Worm (Caenorhabditis elegans) whole organism, L1 larva: ENCODE measurements around the gene pir-1.

Experiments used
- C34B4.2 ChIP-seq: sonication (generic microtip); optimal IDR thresholded peaks from 2 replicates; lab custom pipeline; 2017; ENCODE audit warnings: mild to moderate bottlenecking, missing genetic modification characterization, missing compliant biosample characterization
- F16B12.6 ChIP-seq: fragments of 150-350 bp; optimal IDR thresholded peaks from 2 replicates; lab custom pipeline; 2014; ENCODE audit warnings: missing biosample characterization, missing genetic modification characterization
- Y116A8C.19 ChIP-seq: sonication (generic microtip); optimal IDR thresholded peaks from 2 replicates; lab custom pipeline; 2016; ENCODE audit warnings: missing compliant biosample characterization, missing genetic modification characterization, borderline replicate concordance
- aha-1 ChIP-seq: fragments of 150-350 bp; optimal IDR thresholded peaks from 2 replicates; lab custom pipeline; 2014; ENCODE audit warnings: missing biosample characterization, missing genetic modification characterization
- ama-1 ChIP-seq: fragments of 150-350 bp; optimal IDR thresholded peaks from 2 replicates; lab custom pipeline; 2014
- blmp-1 ChIP-seq: fragments of 150-350 bp; optimal IDR thresholded peaks from 2 replicates; lab custom pipeline; 2014; ENCODE audit warnings: missing biosample characterization, missing genetic modification characterization
- ceh-63 ChIP-seq: fragments of 200-800 bp; sonication (Bioruptor generic); optimal IDR thresholded peaks from 2 replicates; lab custom pipeline; 2018; ENCODE audit warnings: mild to moderate bottlenecking, missing genetic modification characterization, missing compliant biosample characterization
- ceh-88 ChIP-seq: fragments of 200-800 bp; sonication (Bioruptor generic); IDR thresholded peaks from 2 replicates; pipeline ENCODE4 v1.3.6; 2022; ENCODE audit warnings: missing genetic modification characterization, missing compliant biosample characterization
- ceh-90 ChIP-seq: sonication (generic microtip); optimal IDR thresholded peaks from 2 replicates; lab custom pipeline; 2016; ENCODE audit warnings: missing genetic modification characterization, missing compliant biosample characterization
- dsc-1 ChIP-seq: sonication (generic microtip); optimal IDR thresholded peaks from 2 replicates; lab custom pipeline; 2016; ENCODE audit warnings: mild to moderate bottlenecking, missing genetic modification characterization, missing compliant biosample characterization
- egl-13 ChIP-seq: sonication (generic microtip); optimal IDR thresholded peaks from 2 replicates; lab custom pipeline; 2016; ENCODE audit warnings: missing genotype, missing genetic modification reagents, missing genetic modification characterization, missing compliant biosample characterization
- egl-27 ChIP-seq, 2 experiments: fragments of 150-350 bp in 1 of 2; sonication (generic microtip); optimal IDR thresholded peaks; 3 replicates each; lab custom pipeline; 2017 to 2018; ENCODE audit warnings: missing biosample characterization in 2 of 2, missing genetic modification characterization in 2 of 2, missing genetic modification reagents in 2 of 2
- ets-5 ChIP-seq: fragments of 200-800 bp; sonication (Bioruptor generic); IDR thresholded peaks from 2 replicates; pipeline ENCODE4 v1.3.6; 2022; ENCODE audit warnings: missing genetic modification characterization, missing compliant biosample characterization
- fkh-8 ChIP-seq: sonication (generic microtip); optimal IDR thresholded peaks from 2 replicates; lab custom pipeline; 2016; ENCODE audit warnings: mild to moderate bottlenecking, missing genetic modification characterization, missing compliant biosample characterization
- fos-1 ChIP-seq: fragments of 150-350 bp; optimal IDR thresholded peaks from 2 replicates; lab custom pipeline; 2014; ENCODE audit warnings: missing biosample characterization, missing genetic modification characterization
- grh-1 ChIP-seq: fragments of 200-800 bp; sonication (Bioruptor generic); IDR thresholded peaks from 2 replicates; pipeline ENCODE4 v1.3.6; 2022; ENCODE audit warnings: missing genetic modification reagents, missing genetic modification characterization, missing compliant biosample characterization
- hlh-17 ChIP-seq: fragments of 200-800 bp; sonication (Bioruptor generic); optimal IDR thresholded peaks from 2 replicates; lab custom pipeline; 2018; ENCODE audit warnings: missing genetic modification characterization, mild to moderate bottlenecking, missing compliant biosample characterization, moderate library complexity, borderline replicate concordance
- hlh-4 ChIP-seq: sonication (generic microtip); optimal IDR thresholded peaks from 2 replicates; lab custom pipeline; 2016; ENCODE audit warnings: mild to moderate bottlenecking, missing genetic modification characterization, missing compliant biosample characterization
- lin-13 ChIP-seq: fragments of 150-350 bp; optimal IDR thresholded peaks from 2 replicates; lab custom pipeline; 2014; ENCODE audit warnings: missing biosample characterization, missing genetic modification reagents, missing genetic modification characterization
- lin-14 ChIP-seq: fragments of 200-800 bp; sonication (Bioruptor generic); optimal IDR thresholded peaks from 2 replicates; lab custom pipeline; 2018; ENCODE audit warnings: mild to moderate bottlenecking, missing genetic modification characterization, moderate library complexity, missing compliant biosample characterization
- lin-35 ChIP-seq, 2 experiments: fragments of 150-350 bp; optimal IDR thresholded peaks; 2 replicates each; lab custom pipeline; 2014; ENCODE audit warnings: missing biosample characterization in 2 of 2, missing genetic modification characterization in 2 of 2, missing genetic modification reagents in 2 of 2
- lsy-2 ChIP-seq, 2 experiments: fragments of 150-350 bp; optimal IDR thresholded peaks; 2 replicates each; lab custom pipeline; 2014; ENCODE audit warnings: missing biosample characterization in 2 of 2, missing genetic modification characterization in 2 of 2
- mab-9 ChIP-seq: fragments of 200-800 bp; sonication (Bioruptor generic); IDR thresholded peaks from 2 replicates; pipeline ENCODE4 v1.3.6; 2022; ENCODE audit warnings: missing genetic modification reagents, missing genetic modification characterization, missing compliant biosample characterization
- mdl-1 ChIP-seq, 2 experiments: fragments of 150-350 bp; optimal IDR thresholded peaks; 2 replicates each; lab custom pipeline; 2014 to 2017; ENCODE audit warnings: missing biosample characterization in 2 of 2, missing genetic modification characterization in 2 of 2, inconsistent platforms in 1 of 2
- mef-2 ChIP-seq: fragments of 150-350 bp; optimal IDR thresholded peaks from 2 replicates; lab custom pipeline; 2014; ENCODE audit warnings: missing biosample characterization, missing genetic modification characterization
- mep-1 ChIP-seq: fragments of 150-350 bp; optimal IDR thresholded peaks from 2 replicates; lab custom pipeline; 2014; ENCODE audit warnings: missing biosample characterization, missing genetic modification characterization
- nhr-85 ChIP-seq: sonication (generic microtip); peaks from one replicate; lab custom pipeline; 2016; ENCODE audit warnings: missing genetic modification characterization, inconsistent platforms, missing compliant biosample characterization
- nhr-90 ChIP-seq: sonication (generic microtip); optimal IDR thresholded peaks from 2 replicates; lab custom pipeline; 2016; ENCODE audit warnings: mild to moderate bottlenecking, missing genetic modification characterization, missing compliant biosample characterization; ENCODE audit not compliant: poor library complexity
- pax-3 ChIP-seq: fragments of 200-800 bp; sonication (Bioruptor generic); optimal IDR thresholded peaks from 2 replicates; lab custom pipeline; 2018; ENCODE audit warnings: mild to moderate bottlenecking, missing genetic modification characterization, moderate library complexity, missing compliant biosample characterization
- snu-23 ChIP-seq: sonication (generic microtip); optimal IDR thresholded peaks from 2 replicates; lab custom pipeline; 2016; ENCODE audit warnings: missing genetic modification characterization, missing compliant biosample characterization
- swsn-7 ChIP-seq: sonication (generic microtip); optimal IDR thresholded peaks from 2 replicates; lab custom pipeline; 2016; ENCODE audit warnings: missing genetic modification characterization, missing compliant biosample characterization
- unc-86 ChIP-seq: sonication (generic microtip); optimal IDR thresholded peaks from 2 replicates; lab custom pipeline; 2016; ENCODE audit warnings: missing genetic modification characterization, missing compliant biosample characterization
- zip-4 ChIP-seq: fragments of 200-800 bp; sonication (Bioruptor generic); optimal IDR thresholded peaks from 2 replicates; lab custom pipeline; 2018; ENCODE audit warnings: mild to moderate bottlenecking, missing genetic modification characterization, moderate library complexity, missing compliant biosample characterization

pir-1 gene

DNA sequence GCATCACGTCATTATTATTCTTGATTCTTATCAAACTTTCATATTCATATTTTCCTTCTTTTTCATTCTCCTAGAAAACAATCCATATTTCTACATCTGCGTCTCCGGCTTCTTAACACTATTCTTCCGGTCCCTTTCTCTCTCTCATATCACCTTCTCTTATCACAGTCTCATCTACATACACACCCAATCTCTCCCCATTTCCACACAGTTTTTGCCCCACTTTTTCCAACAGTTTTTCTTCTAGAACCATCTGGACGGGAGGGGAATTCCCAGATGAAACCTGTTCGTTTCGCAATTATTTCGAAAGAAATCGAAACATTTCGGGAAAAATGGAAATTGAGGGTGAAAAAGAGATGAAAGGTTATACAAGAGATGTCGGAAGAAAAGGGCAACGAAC, 49.0 kb upstream of the pir-1 start (continued):
- TF ChIP-seq ets-5 = no peak
- TF ChIP-seq nhr-85 = peak; percentile 75
- peak in 1 of 2 experiments; percentile 2 for TF ChIP-seq mdl-1 (tag; optimal IDR thresholded peaks at IDR 0.05; lab: Kevin White, UChicago)
- no peak for TF ChIP-seq ceh-88
- no peak for TF ChIP-seq ceh-90 (tag; lab: Kevin White, UChicago)
- no peak for TF ChIP-seq mab-9 (GFP tag; lab: Robert Waterston, UW)

DNA sequence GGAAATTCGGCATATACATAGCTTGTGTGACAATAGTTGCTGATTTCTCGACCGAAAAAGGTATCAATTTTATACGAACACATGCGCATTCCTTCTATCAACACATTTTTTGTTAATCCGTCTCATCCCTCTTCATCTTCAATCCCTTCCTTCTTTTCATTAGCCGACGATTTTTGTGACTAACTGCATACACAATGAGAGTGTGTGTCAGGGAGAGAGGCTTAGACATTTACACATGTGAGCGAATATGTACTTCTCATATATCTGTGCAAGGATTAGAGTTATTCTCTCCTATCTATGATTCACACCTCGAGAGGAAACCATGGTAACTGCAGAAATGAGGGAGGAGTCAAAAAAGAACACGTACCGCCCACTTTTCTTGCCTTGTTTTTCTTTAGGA, 46.8 kb upstream of the pir-1 start:
- peak; percentile 37 for TF ChIP-seq blmp-1 (tag; lab: Kevin White, UChicago)
- TF ChIP-seq dsc-1 (tag; lab: Kevin White, UChicago) = peak; percentile 56
- TF ChIP-seq pax-3 = no peak
- peak; percentile 21 for TF ChIP-seq lin-14 (GFP tag; lab: Kevin White, UChicago)
- TF ChIP-seq zip-4 (GFP tag; lab: Kevin White, UChicago) = no peak
- peak; percentile 61 for TF ChIP-seq fkh-8 (tag; lab: Kevin White, UChicago)
- TF ChIP-seq fos-1 (tag; lab: Kevin White, UChicago) = peak; percentile 11

DNA sequence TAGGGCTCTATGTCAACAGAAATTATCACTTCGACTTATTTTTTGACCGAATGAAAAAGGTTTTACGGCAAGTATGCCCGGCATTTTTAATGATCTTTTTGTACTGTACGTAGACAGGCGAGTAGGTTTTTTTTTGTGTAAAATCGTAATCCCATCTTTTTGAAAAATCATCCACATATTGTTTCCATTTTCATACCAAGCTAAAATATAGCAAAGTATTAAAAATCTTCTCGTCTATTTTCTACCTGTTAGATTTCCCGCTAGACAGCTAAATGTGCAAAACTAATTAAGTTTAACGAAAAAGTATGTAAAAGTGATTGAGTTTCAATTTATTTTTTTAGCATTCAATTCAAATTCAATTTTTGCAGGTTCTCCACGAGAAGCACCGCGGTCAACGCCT, 45.7 kb upstream of the pir-1 start, which contains the start of gene C16D2.1:
TSS of gene C16D2.1 (plus strand) at position 301 of the 400 bp plus-strand sequence.
- no peak for TF ChIP-seq ceh-63 (GFP tag; lab: Kevin White, UChicago)

DNA sequence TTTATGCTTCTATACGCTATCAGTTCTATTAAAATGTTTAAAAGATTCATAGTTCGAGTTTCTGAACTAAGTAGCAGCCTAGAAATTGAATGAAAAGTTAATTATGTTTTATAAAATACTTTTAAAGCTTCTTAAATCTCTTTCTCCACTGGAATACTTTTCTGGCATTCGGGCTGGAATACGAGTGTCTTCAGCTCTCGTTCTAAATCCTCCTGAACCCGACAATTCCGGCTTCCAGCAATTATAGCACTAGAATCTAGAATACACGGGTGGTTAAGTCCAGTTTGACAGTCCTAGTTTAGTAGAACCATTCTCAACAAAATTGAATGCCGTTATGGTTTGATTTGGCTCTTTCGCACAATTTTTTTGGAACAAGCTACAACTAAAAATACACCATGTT, 44.8 kb upstream of the pir-1 start:
- TF ChIP-seq lin-14 (GFP tag; lab: Kevin White, UChicago) = no peak
- TF ChIP-seq nhr-90 = no peak
- TF ChIP-seq ceh-63 (GFP tag; lab: Kevin White, UChicago) = no peak
- no peak for TF ChIP-seq Y116A8C.19 (tag; lab: Kevin White, UChicago)
- no peak for TF ChIP-seq unc-86
- no peak for TF ChIP-seq ama-1 (lab: Kevin White, UChicago)
- no peak for TF ChIP-seq mdl-1 (tag; optimal IDR thresholded peaks at IDR 0.05; lab: Kevin White, UChicago)
- no peak for TF ChIP-seq grh-1

DNA sequence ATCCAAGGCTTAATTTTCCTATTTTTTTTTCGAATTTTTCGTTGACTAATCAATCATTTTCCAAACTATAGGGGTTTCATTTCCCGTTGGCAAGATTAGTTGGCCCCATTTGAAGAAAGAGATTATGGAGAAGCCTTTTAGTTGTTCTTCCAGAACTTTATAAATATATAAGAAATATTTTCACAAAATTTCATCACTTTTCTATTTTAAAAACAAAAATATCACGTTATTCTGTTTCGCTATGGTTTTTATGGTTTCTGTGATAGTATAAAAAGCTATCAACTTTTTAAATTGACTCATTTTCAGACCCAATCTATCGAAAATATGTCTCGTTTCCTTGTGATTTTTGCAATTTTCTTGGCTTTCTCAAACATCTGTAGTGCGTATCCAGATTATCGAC, 41.2 kb upstream of the pir-1 start, which contains the start of gene nlp-78:
TSS of gene nlp-78 (plus strand) at position 301 of the 400 bp plus-strand sequence.
- TF ChIP-seq C34B4.2 (no peak), F16B12.6 (tag; lab: Kevin White, UChicago) (no peak), zip-4 (GFP tag; lab: Kevin White, UChicago) (no peak), snu-23 (GFP tag; lab: Kevin White, UChicago) (no peak), egl-13 (no peak), aha-1 (no peak), hlh-4 (tag; lab: Kevin White, UChicago) (no peak), swsn-7 (tag; lab: Kevin White, UChicago) (no peak), lsy-2 (tag; optimal IDR thresholded peaks at IDR 0.05; lab: Kevin White, UChicago) (no peak), lin-13 (no peak), egl-27 (tag; optimal IDR thresholded peaks at IDR 0.05; lab: Kevin White, UChicago) (no peak), mep-1 (tag; lab: Kevin White, UChicago) (no peak), lin-35 (GFP tag; optimal IDR thresholded peaks at IDR 0.05; lab: Kevin White, UChicago) (no peak), hlh-17 (GFP tag; lab: Kevin White, UChicago) (no peak)

DNA sequence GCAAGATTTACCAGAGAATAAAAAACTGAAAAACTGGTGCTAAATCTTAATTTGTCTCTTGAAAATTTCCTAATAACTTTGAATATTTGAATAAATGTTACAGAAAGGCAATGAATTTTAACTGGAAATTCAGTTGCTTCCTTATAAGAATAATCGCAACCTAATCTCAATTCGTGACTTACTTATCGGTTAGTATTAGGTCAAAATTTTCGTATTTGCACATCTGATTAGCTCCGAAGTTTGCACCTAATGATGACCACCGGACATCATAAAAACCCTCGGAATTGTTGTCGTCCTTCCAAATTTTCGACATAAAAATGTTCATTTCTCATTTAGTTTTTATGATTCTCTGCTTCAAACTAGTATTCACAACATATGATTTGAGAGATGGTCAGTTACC, 39.3 kb upstream of the pir-1 start, which contains the start of gene C16D2.3:
TSS of gene C16D2.3 (plus strand) at position 301 of the 400 bp plus-strand sequence.
- TF ChIP-seq lin-13 (no peak), ceh-63 (GFP tag; lab: Kevin White, UChicago) (no peak), mef-2 (no peak)
